Fruit fly (Drosophila melanogaster) whole organism, embryonic: ENCODE measurements around the gene CG6067.

Experiments used
- ATbp ChIP-seq: fragments of 200-800 bp; sonication (Bioruptor generic); optimal IDR thresholded peaks from 2 replicates; lab custom pipeline; 2017; ENCODE audit warnings: missing biosample characterization, mild to moderate bottlenecking, missing genetic modification characterization, missing genetic modification reagents
- Blimp-1 ChIP-seq: fragments of 200-800 bp; sonication (Bioruptor generic); optimal IDR thresholded peaks from 3 replicates; lab custom pipeline; 2018; ENCODE audit warnings: missing biosample characterization, missing genetic modification characterization, mild to moderate bottlenecking, moderate library complexity, missing genetic modification reagents
- CG1024 ChIP-seq: fragments of 200-800 bp; sonication (Bioruptor generic); IDR thresholded peaks from 2 replicates; pipeline ENCODE4 v1.3.6; 2022; ENCODE audit warnings: missing biosample characterization, missing genetic modification characterization
- CG11398 ChIP-seq: fragments of 200-800 bp; sonication (Bioruptor generic); optimal IDR thresholded peaks from 2 replicates; lab custom pipeline; 2016; ENCODE audit warnings: missing biosample characterization, missing genetic modification characterization
- CG12769 ChIP-seq: fragments of 200-800 bp; sonication (Bioruptor generic); optimal IDR thresholded peaks from 2 replicates; lab custom pipeline; 2019; ENCODE audit warnings: missing biosample characterization, mild to moderate bottlenecking, missing genetic modification characterization, moderate library complexity
- CG14014 ChIP-seq: fragments of 200-800 bp; sonication (Bioruptor generic); IDR thresholded peaks from 2 replicates; pipeline ENCODE4 v1.3.6; 2022; ENCODE audit warnings: missing biosample characterization, missing genetic modification characterization
- CG15073 ChIP-seq: fragments of 200-800 bp; sonication (Bioruptor generic); optimal IDR thresholded peaks from 2 replicates; lab custom pipeline; 2016; ENCODE audit warnings: missing biosample characterization, missing genetic modification characterization
- CG1792 ChIP-seq: fragments of 200-800 bp; sonication (Bioruptor generic); optimal IDR thresholded peaks from 2 replicates; lab custom pipeline; 2016; ENCODE audit warnings: missing biosample characterization, missing genetic modification characterization
- CG1832 ChIP-seq: fragments of 200-800 bp; sonication (Bioruptor generic); optimal IDR thresholded peaks from 2 replicates; lab custom pipeline; 2017; ENCODE audit warnings: missing biosample characterization, mild to moderate bottlenecking, missing genetic modification characterization, inconsistent platforms
- CG30431 ChIP-seq: fragments of 200-800 bp; sonication (Bioruptor generic); optimal IDR thresholded peaks from 2 replicates; lab custom pipeline; 2017; ENCODE audit warnings: missing biosample characterization, missing genetic modification characterization
- CG33213 ChIP-seq: fragments of 200-800 bp; sonication (Bioruptor generic); optimal IDR thresholded peaks from 3 replicates; lab custom pipeline; 2016; ENCODE audit warnings: missing biosample characterization, missing genetic modification characterization
- CG34224 ChIP-seq: fragments of 200-800 bp; sonication (Bioruptor generic); IDR thresholded peaks from 3 replicates; pipeline ENCODE4 v1.3.6; 2022; ENCODE audit warnings: missing biosample characterization, missing genetic modification characterization; ENCODE audit not compliant: partially characterized antibody
- CG4282 ChIP-seq: fragments of 200-800 bp; sonication (Bioruptor generic); optimal IDR thresholded peaks from 2 replicates; lab custom pipeline; 2016; ENCODE audit warnings: missing biosample characterization, missing genetic modification characterization
- CG6654 ChIP-seq: fragments of 200-800 bp; sonication (Bioruptor generic); optimal IDR thresholded peaks from 2 replicates; lab custom pipeline; 2017; ENCODE audit warnings: missing biosample characterization, mild to moderate bottlenecking, missing genetic modification characterization
- CG6765 ChIP-seq: fragments of 200-800 bp; sonication (Bioruptor generic); optimal IDR thresholded peaks from 3 replicates; lab custom pipeline; 2017; ENCODE audit warnings: missing biosample characterization, mild to moderate bottlenecking, missing genetic modification characterization
- CG8290 ChIP-seq, 3 experiments: fragments of 200-800 bp; sonication (Bioruptor generic); optimal IDR thresholded peaks; 2 replicates each; lab custom pipeline; 2016 to 2019; ENCODE audit warnings: missing biosample characterization in 3 of 3, missing genetic modification characterization in 3 of 3, mild to moderate bottlenecking in 2 of 3, moderate library complexity in 1 of 3
- CG8478 ChIP-seq: fragments of >200 bp; optimal IDR thresholded peaks from 2 replicates; lab custom pipeline; 2018
- CG8765 ChIP-seq: fragments of 200-800 bp; sonication (Bioruptor generic); IDR thresholded peaks from 2 replicates; pipeline ENCODE4 v1.3.6; 2022; ENCODE audit warnings: missing biosample characterization, missing genetic modification characterization
- CoRest ChIP-seq: fragments of 200-800 bp; sonication (Bioruptor generic); optimal IDR thresholded peaks from 3 replicates; lab custom pipeline; 2018; ENCODE audit warnings: missing biosample characterization, mild to moderate bottlenecking, missing genetic modification characterization, moderate library complexity
- Deaf1 ChIP-seq: fragments of 200-800 bp; optimal IDR thresholded peaks from 3 replicates; lab custom pipeline; 2019; ENCODE audit warnings: missing biosample characterization, mild to moderate bottlenecking, missing genetic modification characterization, moderate library complexity
- Dip3 ChIP-seq: fragments of 200-800 bp; sonication (Bioruptor generic); optimal IDR thresholded peaks from 3 replicates; lab custom pipeline; 2016; ENCODE audit warnings: missing biosample characterization, missing genetic modification characterization
- Dp ChIP-seq: fragments of 200-800 bp; sonication (Bioruptor generic); optimal IDR thresholded peaks from 2 replicates; lab custom pipeline; 2018; ENCODE audit warnings: missing biosample characterization, mild to moderate bottlenecking, missing genetic modification characterization, moderate library complexity
- E2f1 ChIP-seq: fragments of 200-800 bp; sonication (Bioruptor generic); IDR thresholded peaks from 2 replicates; pipeline ENCODE4 v1.3.6; 2022; ENCODE audit warnings: missing biosample characterization, missing genetic modification characterization
- Ets65A ChIP-seq: fragments of 200-800 bp; sonication (Bioruptor generic); peaks from one replicate; lab custom pipeline; 2016; ENCODE audit warnings: missing biosample characterization, missing genetic modification characterization
- Hr78 ChIP-seq, 2 experiments: fragments of 200-800 bp in 1 of 2; fragments of >200 bp in 1 of 2; sonication (Bioruptor generic) in 1 of 2; optimal IDR thresholded peaks; 2 replicates each; lab custom pipeline; 2017 to 2019; ENCODE audit warnings: missing biosample characterization in 2 of 2, missing genetic modification characterization in 2 of 2, mild to moderate bottlenecking in 1 of 2, moderate library complexity in 1 of 2
- Lhr ChIP-seq: fragments of 200-800 bp; sonication (Bioruptor generic); optimal IDR thresholded peaks from 3 replicates; lab custom pipeline; 2017; ENCODE audit warnings: mild to moderate bottlenecking, missing biosample characterization, missing genetic modification reagents, missing genetic modification characterization
- MBD-R2 ChIP-seq: fragments of 200-800 bp; sonication (Bioruptor generic); IDR thresholded peaks from 2 replicates; pipeline ENCODE4 v1.3.6; 2022; ENCODE audit warnings: missing biosample characterization, missing genetic modification characterization
- Max ChIP-seq: fragments of 200-800 bp; sonication (Bioruptor generic); optimal IDR thresholded peaks from 2 replicates; lab custom pipeline; 2016; ENCODE audit warnings: missing biosample characterization, mild to moderate bottlenecking, missing genetic modification characterization
- NfI ChIP-seq: fragments of 200-800 bp; sonication (Bioruptor generic); optimal IDR thresholded peaks from 3 replicates; lab custom pipeline; 2018; ENCODE audit warnings: missing biosample characterization, mild to moderate bottlenecking, missing genetic modification characterization, moderate library complexity
- Opbp ChIP-seq: fragments of 200-800 bp; sonication (Bioruptor generic); IDR thresholded peaks from 3 replicates; pipeline ENCODE4 v1.3.6; 2022; ENCODE audit warnings: missing biosample characterization, missing genetic modification characterization; ENCODE audit not compliant: partially characterized antibody
- Side ChIP-seq: fragments of 200-800 bp; sonication (Bioruptor generic); optimal IDR thresholded peaks from 2 replicates; lab custom pipeline; 2016; ENCODE audit warnings: missing biosample characterization, missing genetic modification characterization
- Sin3A ChIP-seq: fragments of >200 bp; optimal IDR thresholded peaks from 2 replicates; lab custom pipeline; 2018
- Tbp ChIP-seq: fragments of >200 bp; optimal IDR thresholded peaks from 2 replicates; lab custom pipeline; 2018; ENCODE audit warnings: missing biosample characterization, missing genetic modification characterization
- amos ChIP-seq: fragments of 200-800 bp; sonication (Bioruptor generic); IDR thresholded peaks from 2 replicates; pipeline ENCODE4 v1.3.6; 2022; ENCODE audit warnings: missing biosample characterization, missing genetic modification characterization; ENCODE audit not compliant: partially characterized antibody
- ara ChIP-seq: fragments of 200-800 bp; sonication (Bioruptor generic); IDR thresholded peaks from 2 replicates; pipeline ENCODE4 v1.3.6; 2022; ENCODE audit warnings: missing biosample characterization, missing genetic modification characterization
- ash1 ChIP-seq: fragments of 200-800 bp; sonication (Bioruptor generic); optimal IDR thresholded peaks from 2 replicates; lab custom pipeline; 2018; ENCODE audit warnings: missing biosample characterization, mild to moderate bottlenecking, missing genetic modification characterization
- cato ChIP-seq: fragments of 200-800 bp; sonication (Bioruptor generic); optimal IDR thresholded peaks from 2 replicates; lab custom pipeline; 2016; ENCODE audit warnings: missing biosample characterization, missing genetic modification characterization, borderline replicate concordance
- caup ChIP-seq: fragments of 200-800 bp; sonication (Bioruptor generic); optimal IDR thresholded peaks from 3 replicates; lab custom pipeline; 2017; ENCODE audit warnings: missing biosample characterization, mild to moderate bottlenecking, missing genetic modification characterization, moderate library complexity; ENCODE audit not compliant: severe bottlenecking
- croc ChIP-seq: fragments of 200-800 bp; sonication (Bioruptor generic); conservative IDR thresholded peaks from 3 replicates; pipeline ENCODE4 v1.3.6; 2022; ENCODE audit warnings: missing biosample characterization, missing genetic modification characterization
- gsb-n ChIP-seq: fragments of 200-800 bp; sonication (Bioruptor generic); optimal IDR thresholded peaks from 3 replicates; lab custom pipeline; 2018; ENCODE audit warnings: missing biosample characterization, mild to moderate bottlenecking, missing genetic modification characterization
- insv ChIP-seq, 2 experiments: fragments of 200-800 bp; sonication (Bioruptor generic); optimal IDR thresholded peaks; 3 replicates each; lab custom pipeline; 2016 to 2018; ENCODE audit warnings: missing biosample characterization in 2 of 2, missing genetic modification characterization in 2 of 2
- schlank ChIP-seq: fragments of 200-800 bp; sonication (Bioruptor generic); optimal IDR thresholded peaks from 2 replicates; lab custom pipeline; 2018; ENCODE audit warnings: missing biosample characterization, mild to moderate bottlenecking, missing genetic modification characterization
- sima ChIP-seq: fragments of 200-800 bp; sonication (Bioruptor generic); optimal IDR thresholded peaks from 2 replicates; lab custom pipeline; 2016; ENCODE audit warnings: missing biosample characterization, missing genetic modification characterization
- sisA ChIP-seq: fragments of 200-800 bp; sonication (Bioruptor generic); IDR thresholded peaks from 2 replicates; pipeline ENCODE4 v1.3.6; 2022; ENCODE audit warnings: missing biosample characterization, missing genetic modification characterization
- ssp ChIP-seq: fragments of 200-800 bp; sonication (Bioruptor generic); IDR thresholded peaks from 2 replicates; pipeline ENCODE4 v1.3.6; 2022; ENCODE audit warnings: missing biosample characterization, missing genetic modification characterization
- tin ChIP-seq: fragments of 200-800 bp; sonication (Bioruptor generic); optimal IDR thresholded peaks from 3 replicates; lab custom pipeline; 2016; ENCODE audit warnings: missing biosample characterization, missing genetic modification characterization
- vnd ChIP-seq: fragments of 200-800 bp; sonication (Bioruptor generic); IDR thresholded peaks from 3 replicates; pipeline ENCODE4 v1.3.6; 2022; ENCODE audit warnings: missing biosample characterization, missing genetic modification characterization; ENCODE audit not compliant: partially characterized antibody
- zen ChIP-seq: fragments of 200-800 bp; sonication (Bioruptor generic); optimal IDR thresholded peaks from 3 replicates; lab custom pipeline; 2018; ENCODE audit warnings: missing biosample characterization, mild to moderate bottlenecking, missing genetic modification characterization, moderate library complexity
- zen2 ChIP-seq: fragments of 200-800 bp; sonication (Bioruptor generic); IDR thresholded peaks from 3 replicates; pipeline ENCODE4 v1.3.6; 2022; ENCODE audit warnings: missing biosample characterization, missing genetic modification characterization; ENCODE audit not compliant: partially characterized antibody

CG6067 gene

dm6 chrX:5969860-5970665 is 14.6 kb downstream of the CG6067 start (continued):
- TF ChIP-seq CG6654 (GFP tag; lab: Kevin White, UChicago) (no peak), croc (peak; percentile 49; the same call in 2 of the 3 replicates), CG8290 (GFP tag; optimal IDR thresholded peaks at IDR 0.05; lab: Kevin White, UChicago) (peak; percentile 41), CG8290 (tag; optimal IDR thresholded peaks at IDR 0.05; lab: Kevin White, UChicago) (no peak), CG1832 (GFP tag; lab: Kevin White, UChicago) (no peak), CG8765 (GFP tag; lab: Robert Waterston, UW) (peak; percentile 6; the same call in 1 of the 2 replicates), CG30431 (GFP tag; lab: Kevin White, UChicago) (peak; percentile 4), gsb-n (tag; lab: Kevin White, UChicago) (no peak), Lhr (GFP tag; lab: Kevin White, UChicago) (no peak), insv (GFP tag; optimal IDR thresholded peaks at IDR 0.05; lab: Kevin White, UChicago) (no peak), ATbp (GFP tag; lab: Kevin White, UChicago) (no peak), CG4282 (GFP tag; lab: Kevin White, UChicago) (no peak), Dip3 (GFP tag; lab: Kevin White, UChicago) (no peak), cato (GFP tag; lab: Kevin White, UChicago) (no peak), Max (GFP tag; lab: Kevin White, UChicago) (peak; percentile 13), CG34224 (no peak), E2f1 (GFP tag; lab: Robert Waterston, UW) (peak; percentile 49), zen (tag; lab: Kevin White, UChicago) (no peak), CG14014 (peak; percentile 16; the same call in 1 of the 2 replicates), NfI (peak; percentile 35), caup (GFP tag; lab: Kevin White, UChicago) (peak; percentile 6), Sin3A (no peak), CG1024 (GFP tag; lab: Robert Waterston, UW) (0 out of 2 replicates have a peak, but pooled peaks have one; percentile 10), vnd (GFP tag; lab: Robert Waterston, UW) (no peak), CG8478 (no peak), MBD-R2 (GFP tag; lab: Robert Waterston, UW) (no peak), Opbp (GFP tag; lab: Robert Waterston, UW) (no peak), ara (GFP tag; lab: Robert Waterston, UW) (peak; percentile 62), Blimp-1 (peak; percentile 18), amos (GFP tag; lab: Robert Waterston, UW) (no peak), Deaf1 (tag; lab: Kevin White, UChicago) (no peak), zen2 (GFP tag; lab: Robert Waterston, UW) (no peak), CG1792 (GFP tag; lab: Kevin White, UChicago) (no peak), CG6765 (GFP tag; lab: Kevin White, UChicago) (no peak), CG33213 (GFP tag; lab: Kevin White, UChicago) (no peak), Ets65A (peak; percentile 59), sima (GFP tag; lab: Kevin White, UChicago) (no peak), sisA (GFP tag; lab: Robert Waterston, UW) (peak; percentile 42; the same call in 1 of the 2 replicates), Hr78 (GFP tag; optimal IDR thresholded peaks at IDR 0.05; lab: Kevin White, UChicago) (no peak), tin (GFP tag; lab: Kevin White, UChicago) (peak; percentile 36), Dp (no peak), CoRest (tag; lab: Kevin White, UChicago) (peak; percentile 46), CG11398 (GFP tag; lab: Kevin White, UChicago) (no peak), CG15073 (GFP tag; lab: Kevin White, UChicago) (no peak), ssp (GFP tag; lab: Robert Waterston, UW) (peak; percentile 51), schlank (no peak), Side (GFP tag; lab: Kevin White, UChicago) (no peak), ash1 (GFP tag; lab: Kevin White, UChicago) (no peak), CG12769 (tag; lab: Kevin White, UChicago) (peak; percentile 3), Tbp (GFP tag; lab: Kevin White, UChicago) (no peak)
